Worm (Caenorhabditis elegans) whole organism, L4 larva: ENCODE results near the gene gcy-23.

Experiments
- D1046.2 ChIP-seq: fragments of 200-800 bp; sonication (Bioruptor generic); IDR thresholded peaks from 2 replicates; pipeline ENCODE4 v1.3.6; 2022; ENCODE audit warnings: missing genetic modification characterization, missing compliant biosample characterization
- F37D6.2 ChIP-seq: sonication (generic microtip); optimal IDR thresholded peaks from 2 replicates; lab custom pipeline; 2016; ENCODE audit warnings: mild to moderate bottlenecking, missing genetic modification characterization, missing compliant biosample characterization
- F49E8.2 ChIP-seq: sonication (generic microtip); optimal IDR thresholded peaks from 2 replicates; lab custom pipeline; 2016; ENCODE audit warnings: missing compliant biosample characterization, mild to moderate bottlenecking, missing genetic modification characterization, borderline replicate concordance
- T26A8.4 ChIP-seq: fragments of 200-800 bp; sonication (Bioruptor generic); IDR thresholded peaks from 2 replicates; pipeline ENCODE4 v1.3.6; 2022; ENCODE audit warnings: missing genetic modification characterization, missing compliant biosample characterization
- Y48G9A.11 ChIP-seq: fragments of 200-800 bp; sonication (Bioruptor generic); IDR thresholded peaks from 2 replicates; pipeline ENCODE4 v1.3.6; 2022; ENCODE audit warnings: missing genetic modification reagents, missing genetic modification characterization, missing compliant biosample characterization
- Y75B8A.6 ChIP-seq: fragments of 200-800 bp; sonication (Bioruptor generic); IDR thresholded peaks from 2 replicates; pipeline ENCODE4 v1.3.6; 2022; ENCODE audit warnings: missing genetic modification reagents, missing genetic modification characterization, missing compliant biosample characterization
- aha-1 ChIP-seq: fragments of 150-350 bp; peaks from one replicate; lab custom pipeline; 2014; ENCODE audit warnings: missing biosample characterization, missing genetic modification characterization
- arid-1 ChIP-seq: fragments of 200-800 bp; sonication (Bioruptor generic); conservative IDR thresholded peaks from 2 replicates; pipeline ENCODE4 v1.3.6; 2022; ENCODE audit warnings: missing genetic modification reagents, missing genetic modification characterization, missing compliant biosample characterization
- ceh-20 ChIP-seq: fragments of 200-800 bp; sonication (Bioruptor generic); IDR thresholded peaks from 2 replicates; pipeline ENCODE4 v1.3.6; 2022; ENCODE audit warnings: missing genetic modification reagents, missing genetic modification characterization, missing compliant biosample characterization
- ceh-44 ChIP-seq: fragments of 200-800 bp; sonication (Bioruptor generic); IDR thresholded peaks from 2 replicates; pipeline ENCODE4 v1.3.6; 2022; ENCODE audit warnings: missing genetic modification reagents, missing genetic modification characterization, missing compliant biosample characterization
- daf-16 ChIP-seq, 3 experiments: sonication (generic microtip); optimal IDR thresholded peaks; 2 replicates each; lab custom pipeline; 2016 to 2017; ENCODE audit warnings: missing genetic modification characterization in 3 of 3, missing genetic modification reagents in 3 of 3, mild to moderate bottlenecking in 2 of 3, missing compliant biosample characterization in 2 of 3, missing biosample characterization in 1 of 3, moderate library complexity in 1 of 3
- daf-8 ChIP-seq: fragments of 200-800 bp; sonication (Bioruptor generic); IDR thresholded peaks from 2 replicates; pipeline ENCODE4 v1.3.6; 2022; ENCODE audit warnings: missing genetic modification characterization, missing compliant biosample characterization
- dmd-9 ChIP-seq: fragments of 200-800 bp; sonication (Bioruptor generic); IDR thresholded peaks from 2 replicates; pipeline ENCODE4 v1.3.6; 2022; ENCODE audit warnings: missing genetic modification reagents, missing genetic modification characterization, missing compliant biosample characterization
- duxl-1 ChIP-seq: sonication (generic microtip); optimal IDR thresholded peaks from 2 replicates; lab custom pipeline; 2016; ENCODE audit warnings: mild to moderate bottlenecking, missing genetic modification characterization, moderate library complexity, missing compliant biosample characterization; ENCODE audit not compliant: poor library complexity
- dve-1 ChIP-seq: sonication (generic microtip); optimal IDR thresholded peaks from 2 replicates; lab custom pipeline; 2017; ENCODE audit warnings: antibody characterized with exemption, mild to moderate bottlenecking, missing genetic modification characterization, missing compliant biosample characterization; ENCODE audit not compliant: insufficient read depth
- egl-43 ChIP-seq: fragments of 200-800 bp; sonication (Bioruptor generic); IDR thresholded peaks from 2 replicates; pipeline ENCODE4 v1.3.6; 2022; ENCODE audit warnings: missing genetic modification reagents, missing genetic modification characterization, missing compliant biosample characterization
- fkh-10 ChIP-seq: fragments of 150-350 bp; optimal IDR thresholded peaks from 2 replicates; lab custom pipeline; 2014; ENCODE audit warnings: missing biosample characterization, missing genetic modification reagents, missing genetic modification characterization
- hlh-30 ChIP-seq: sonication (generic microtip); optimal IDR thresholded peaks from 2 replicates; lab custom pipeline; 2017; ENCODE audit warnings: antibody characterized with exemption, mild to moderate bottlenecking, missing genetic modification characterization, missing compliant biosample characterization; ENCODE audit not compliant: insufficient read depth
- hmg-1.1 ChIP-seq: fragments of 200-800 bp; sonication (Bioruptor generic); IDR thresholded peaks from 2 replicates; pipeline ENCODE4 v1.3.6; 2022; ENCODE audit warnings: missing genetic modification reagents, missing genetic modification characterization, missing compliant biosample characterization
- jun-1 ChIP-seq: fragments of 150-350 bp; optimal IDR thresholded peaks from 2 replicates; lab custom pipeline; 2014; ENCODE audit warnings: missing biosample characterization, missing genetic modification reagents, missing genetic modification characterization
- lin-1 ChIP-seq: fragments of 200-800 bp; sonication (Bioruptor generic); IDR thresholded peaks from 2 replicates; pipeline ENCODE4 v1.3.6; 2022; ENCODE audit warnings: missing genetic modification reagents, missing genetic modification characterization, missing compliant biosample characterization
- lin-29 ChIP-seq: fragments of 200-800 bp; sonication (Bioruptor generic); IDR thresholded peaks from 2 replicates; pipeline ENCODE4 v1.3.6; 2022; ENCODE audit warnings: missing genetic modification reagents, missing genetic modification characterization, missing compliant biosample characterization
- lin-38 ChIP-seq: fragments of 200-800 bp; sonication (Bioruptor generic); IDR thresholded peaks from 2 replicates; pipeline ENCODE4 v1.3.6; 2022; ENCODE audit warnings: missing genetic modification reagents, missing genetic modification characterization, missing compliant biosample characterization
- madf-5 ChIP-seq, 2 experiments: fragments of 200-800 bp; sonication (Bioruptor generic); IDR thresholded peaks; 2 replicates each; pipeline ENCODE4 v1.3.6; 2022; ENCODE audit warnings: missing compliant biosample characterization in 2 of 2, missing genetic modification characterization in 2 of 2
- mdl-1 ChIP-seq, 2 experiments: fragments of 150-350 bp in 1 of 2; sonication (generic microtip) in 1 of 2; optimal IDR thresholded peaks; 2 replicates each; lab custom pipeline; 2014 to 2017; ENCODE audit warnings: missing biosample characterization in 2 of 2, missing genetic modification characterization in 2 of 2
- mdt-29 ChIP-seq: fragments of 200-800 bp; sonication (Bioruptor generic); IDR thresholded peaks from 2 replicates; pipeline ENCODE4 v1.3.6; 2022; ENCODE audit warnings: missing genetic modification reagents, missing genetic modification characterization, missing compliant biosample characterization
- mep-1 ChIP-seq: fragments of 150-350 bp; sonication (generic microtip); optimal IDR thresholded peaks from 3 replicates; lab custom pipeline; 2014; ENCODE audit warnings: missing biosample characterization, missing genetic modification characterization
- mxl-3 ChIP-seq: fragments of 200-800 bp; sonication (Bioruptor generic); optimal IDR thresholded peaks from 2 replicates; lab custom pipeline; 2018; ENCODE audit warnings: mild to moderate bottlenecking, missing genetic modification characterization, missing compliant biosample characterization
- nhr-102 ChIP-seq: sonication (generic microtip); optimal IDR thresholded peaks from 2 replicates; lab custom pipeline; 2016; ENCODE audit warnings: mild to moderate bottlenecking, missing genetic modification characterization, moderate library complexity, missing compliant biosample characterization
- nhr-25 ChIP-seq: sonication (generic microtip); optimal IDR thresholded peaks from 2 replicates; lab custom pipeline; 2017; ENCODE audit warnings: missing genetic modification characterization, mild to moderate bottlenecking, missing compliant biosample characterization, antibody characterized with exemption, moderate library complexity, borderline replicate concordance; ENCODE audit not compliant: insufficient read depth
- nhr-42 ChIP-seq: fragments of 200-800 bp; sonication (Bioruptor generic); IDR thresholded peaks from 2 replicates; pipeline ENCODE4 v1.3.6; 2022; ENCODE audit warnings: missing genetic modification characterization, missing compliant biosample characterization
- nhr-48 ChIP-seq: sonication (generic microtip); optimal IDR thresholded peaks from 2 replicates; lab custom pipeline; 2016; ENCODE audit warnings: mild to moderate bottlenecking, missing genetic modification characterization, missing compliant biosample characterization
- nhr-77 ChIP-seq: fragments of 150-350 bp; optimal IDR thresholded peaks from 2 replicates; lab custom pipeline; 2014; ENCODE audit warnings: missing biosample characterization, missing genetic modification characterization
- rbr-2 ChIP-seq: sonication (generic microtip); optimal IDR thresholded peaks from 2 replicates; lab custom pipeline; 2016; ENCODE audit warnings: missing genotype, missing genetic modification characterization, missing compliant biosample characterization
- saeg-2 ChIP-seq: fragments of 200-800 bp; sonication (Bioruptor generic); IDR thresholded peaks from 2 replicates; pipeline ENCODE4 v1.3.6; 2022; ENCODE audit warnings: missing genetic modification reagents, missing genetic modification characterization, missing compliant biosample characterization
- sdz-12 ChIP-seq: fragments of 200-800 bp; sonication (Bioruptor generic); optimal IDR thresholded peaks from 2 replicates; lab custom pipeline; 2018; ENCODE audit warnings: mild to moderate bottlenecking, missing genetic modification characterization, missing compliant biosample characterization
- set-16 ChIP-seq: fragments of 200-800 bp; sonication (Bioruptor generic); IDR thresholded peaks from 2 replicates; pipeline ENCODE4 v1.3.6; 2022; ENCODE audit warnings: missing genetic modification reagents, missing genetic modification characterization, missing compliant biosample characterization
- snpc-1.2 ChIP-seq: fragments of 200-800 bp; sonication (Bioruptor generic); IDR thresholded peaks from 2 replicates; pipeline ENCODE4 v1.3.6; 2022; ENCODE audit warnings: missing genetic modification reagents, missing genetic modification characterization, missing compliant biosample characterization
- spr-1 ChIP-seq: sonication (generic microtip); optimal IDR thresholded peaks from 2 replicates; lab custom pipeline; 2016; ENCODE audit warnings: mild to moderate bottlenecking, missing genetic modification characterization, missing compliant biosample characterization
- spr-3 ChIP-seq: fragments of 200-800 bp; sonication (Bioruptor generic); optimal IDR thresholded peaks from 2 replicates; lab custom pipeline; 2018; ENCODE audit warnings: mild to moderate bottlenecking, missing genetic modification characterization, missing compliant biosample characterization
- tag-97 ChIP-seq: fragments of 200-800 bp; sonication (Bioruptor generic); IDR thresholded peaks from 2 replicates; pipeline ENCODE4 v1.3.6; 2022; ENCODE audit warnings: missing genetic modification characterization, missing compliant biosample characterization
- tra-1 ChIP-seq: fragments of 200-800 bp; sonication (Bioruptor generic); IDR thresholded peaks from 2 replicates; pipeline ENCODE4 v1.3.6; 2022; ENCODE audit warnings: missing genetic modification reagents, missing genetic modification characterization, missing compliant biosample characterization
- unc-62 ChIP-seq, 3 experiments: fragments of 150-350 bp in 1 of 3; sonication (generic microtip); optimal IDR thresholded peaks in 2 of 3; peaks in 1 of 3; 1 replicate in 1 of 3; 2 replicates in 2 of 3; lab custom pipeline; 2014 to 2017; ENCODE audit warnings: missing biosample characterization in 3 of 3, missing genetic modification characterization in 3 of 3, missing genetic modification reagents in 3 of 3, missing genotype in 1 of 3
- vab-7 ChIP-seq: fragments of 200-800 bp; sonication (Bioruptor generic); IDR thresholded peaks from 2 replicates; pipeline ENCODE4 v1.3.6; 2022; ENCODE audit warnings: missing genetic modification reagents, missing genetic modification characterization, missing compliant biosample characterization
- zfp-2 ChIP-seq: sonication (generic microtip); optimal IDR thresholded peaks from 2 replicates; lab custom pipeline; 2016; ENCODE audit warnings: mild to moderate bottlenecking, missing genetic modification characterization, missing compliant biosample characterization

The gcy-23 gene

DNA sequence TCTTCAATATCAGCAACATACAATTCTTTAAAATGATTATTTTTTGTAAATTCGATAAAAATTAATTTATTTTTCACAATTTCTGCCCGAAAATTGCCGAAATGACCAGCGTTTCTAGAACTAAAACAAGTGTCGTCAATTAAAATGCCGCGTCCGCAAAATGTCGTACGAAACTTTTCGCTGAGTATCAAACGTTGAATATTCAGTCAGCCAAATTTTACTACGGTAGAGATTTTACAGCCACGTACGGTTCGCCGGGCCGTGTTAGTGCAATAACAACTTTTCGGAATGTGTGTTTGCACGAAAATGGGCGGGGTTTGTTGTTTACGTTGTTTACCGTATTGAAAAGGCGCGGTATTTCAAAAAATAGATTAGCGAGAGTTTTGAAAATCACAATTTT is 24.2 kb upstream of the gcy-23 start (continued):
- TF ChIP-seq lin-38 (GFP tag; lab: Robert Waterston, UW): peak; percentile 98
- TF ChIP-seq tra-1 (GFP tag; lab: Robert Waterston, UW): peak; percentile 96
- TF ChIP-seq saeg-2 (GFP tag; lab: Robert Waterston, UW): peak; percentile 94
- TF ChIP-seq daf-8 (GFP tag; lab: Robert Waterston, UW): peak; percentile 97
- TF ChIP-seq snpc-1.2 (GFP tag; lab: Robert Waterston, UW): peak; percentile 88
- TF ChIP-seq lin-29 (GFP tag; lab: Robert Waterston, UW): peak; percentile 96
- TF ChIP-seq mep-1 (tag; lab: Kevin White, UChicago): peak; percentile 20
- TF ChIP-seq dve-1: peak; percentile 35
- peak; percentile 84 for TF ChIP-seq arid-1
- peak in 1 of 2 experiments; percentile 86; a peak in 1 of 4 replicates for TF ChIP-seq madf-5 (GFP tag; IDR thresholded peaks at IDR 0.05; lab: Robert Waterston, UW)
- peak; percentile 72 for TF ChIP-seq zfp-2 (tag; lab: Kevin White, UChicago)
- TF ChIP-seq nhr-102 (tag; lab: Kevin White, UChicago): peak; percentile 88
- TF ChIP-seq nhr-48: peak; percentile 63
- TF ChIP-seq F49E8.2 (tag; lab: Kevin White, UChicago): peak; percentile 22
- peak; percentile 97 for TF ChIP-seq D1046.2 (GFP tag; lab: Robert Waterston, UW)
- 0 out of 2 replicates have a peak, but pooled peaks have one; percentile 44 for TF ChIP-seq ceh-44 (GFP tag; lab: Robert Waterston, UW)
- 0 out of 2 replicates have a peak, but pooled peaks have one; percentile 40 for TF ChIP-seq tag-97 (GFP tag; lab: Robert Waterston, UW)
- TF ChIP-seq spr-1 (tag; lab: Kevin White, UChicago): peak; percentile 66
- TF ChIP-seq dmd-9 (GFP tag; lab: Robert Waterston, UW): peak; percentile 97
- peak; percentile 45 for TF ChIP-seq mxl-3 (GFP tag; lab: Kevin White, UChicago)
- TF ChIP-seq T26A8.4 (GFP tag; lab: Robert Waterston, UW): peak; percentile 98
- TF ChIP-seq egl-43 (GFP tag; lab: Robert Waterston, UW): peak; percentile 89
- TF ChIP-seq Y48G9A.11 (GFP tag; lab: Robert Waterston, UW): peak; percentile 94
- peak; percentile 98 for TF ChIP-seq nhr-42 (GFP tag; lab: Robert Waterston, UW)
- TF ChIP-seq hmg-1.1 (GFP tag; lab: Robert Waterston, UW): peak; percentile 90
- peak; percentile 38 for TF ChIP-seq nhr-77 (tag; lab: Kevin White, UChicago)
- peak; percentile 83; the same call in 1 of the 2 replicates for TF ChIP-seq Y75B8A.6 (GFP tag; lab: Robert Waterston, UW)
- peak; percentile 87 for TF ChIP-seq rbr-2
- peak; percentile 67 for TF ChIP-seq F37D6.2 (tag; lab: Kevin White, UChicago)
- peak; percentile 96 for TF ChIP-seq mdt-29 (GFP tag; lab: Robert Waterston, UW)
- peak; percentile 77 for TF ChIP-seq vab-7
- TF ChIP-seq, all 104 proteins: peak for 52; not testable (repeated sequence) for 52

DNA sequence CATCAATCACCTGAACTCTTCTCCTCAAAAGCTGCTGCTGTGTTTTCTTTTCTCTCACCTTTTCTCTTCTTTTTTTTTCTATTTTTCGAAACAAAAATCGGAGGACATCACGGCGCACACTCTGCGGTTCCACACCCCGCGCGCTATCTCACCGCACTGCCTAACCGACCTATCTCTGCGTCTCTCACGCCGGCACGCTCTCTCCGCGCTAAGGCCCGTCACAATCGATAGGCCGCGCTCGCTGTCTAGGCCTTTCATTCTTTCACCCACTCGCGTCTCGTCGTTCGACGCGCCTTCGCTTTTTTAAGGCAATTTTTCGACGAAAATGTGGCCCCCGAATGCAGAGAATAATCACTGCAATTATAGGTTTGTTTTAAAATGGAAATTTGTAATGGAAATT is 22.1 kb upstream of the gcy-23 start, which contains the start of gene zip-11:
Gene zip-11, plus strand, starts transcription at position 34 of the 400 bp plus-strand sequence.
- TF ChIP-seq hlh-30 (peak; percentile 40), egl-43 (GFP tag; lab: Robert Waterston, UW) (peak; percentile 73), mxl-3 (GFP tag; lab: Kevin White, UChicago) (peak; percentile 81), lin-1 (0 out of 2 replicates have a peak, but pooled peaks have one; percentile 25), duxl-1 (tag; lab: Kevin White, UChicago) (peak; percentile 51), ceh-44 (GFP tag; lab: Robert Waterston, UW) (no peak), ceh-20 (peak; percentile 63; the same call in 1 of the 2 replicates), unc-62 (GFP tag; optimal IDR thresholded peaks at IDR 0.05 in 1 of 2; lab: Kevin White, UChicago) (peak in 1 of 2 experiments; percentile 63), unc-62 (tag; optimal IDR thresholded peaks at IDR 0.05; lab: Kevin White, UChicago) (no peak), mdl-1 (tag; optimal IDR thresholded peaks at IDR 0.05; lab: Kevin White, UChicago) (peak in 1 of 2 experiments; percentile 52), Y75B8A.6 (GFP tag; lab: Robert Waterston, UW) (no peak), daf-8 (GFP tag; lab: Robert Waterston, UW) (no peak), spr-3 (GFP tag; lab: Kevin White, UChicago) (peak; percentile 100), aha-1 (tag; lab: Kevin White, UChicago) (no peak), daf-16 (GFP tag; optimal IDR thresholded peaks at IDR 0.05; lab: Kevin White, UChicago) (peak in 1 of 2 experiments; percentile 54), daf-16 (tag; optimal IDR thresholded peaks at IDR 0.05; lab: Kevin White, UChicago) (no peak), set-16 (GFP tag; lab: Robert Waterston, UW) (peak; percentile 92), nhr-102 (tag; lab: Kevin White, UChicago) (peak; percentile 48), fkh-10 (GFP tag; lab: Kevin White, UChicago) (no peak), jun-1 (tag; lab: Kevin White, UChicago) (no peak), dmd-9 (GFP tag; lab: Robert Waterston, UW) (0 out of 2 replicates have a peak, but pooled peaks have one; percentile 22), nhr-25 (tag; lab: Kevin White, UChicago) (no peak), lin-29 (GFP tag; lab: Robert Waterston, UW) (peak; percentile 71; the same call in 1 of the 2 replicates), vab-7 (0 out of 2 replicates have a peak, but pooled peaks have one; percentile 29), mep-1 (tag; lab: Kevin White, UChicago) (peak; percentile 56), sdz-12 (no peak)
